Worm (Caenorhabditis elegans) whole organism, early embryonic: Measurements from ENCODE around the gene Y51B9A.5.
"Not testable (repeated sequence)": the region's sequence is repeated elsewhere in the genome, so short reads cannot be mapped to it uniquely, and the experiment has no call there.

Experiments used
- ets-7 ChIP-seq: sonication (generic microtip); optimal IDR thresholded peaks from 2 replicates; lab custom pipeline; 2016; ENCODE audit warnings: missing genotype, missing genetic modification characterization, missing compliant biosample characterization
- tbx-37 ChIP-seq: fragments of 200-800 bp; sonication (Bioruptor generic); conservative IDR thresholded peaks from 2 replicates; pipeline ENCODE4 v1.3.6; 2022; ENCODE audit warnings: missing genetic modification reagents, missing genetic modification characterization, missing compliant biosample characterization

DNA sequence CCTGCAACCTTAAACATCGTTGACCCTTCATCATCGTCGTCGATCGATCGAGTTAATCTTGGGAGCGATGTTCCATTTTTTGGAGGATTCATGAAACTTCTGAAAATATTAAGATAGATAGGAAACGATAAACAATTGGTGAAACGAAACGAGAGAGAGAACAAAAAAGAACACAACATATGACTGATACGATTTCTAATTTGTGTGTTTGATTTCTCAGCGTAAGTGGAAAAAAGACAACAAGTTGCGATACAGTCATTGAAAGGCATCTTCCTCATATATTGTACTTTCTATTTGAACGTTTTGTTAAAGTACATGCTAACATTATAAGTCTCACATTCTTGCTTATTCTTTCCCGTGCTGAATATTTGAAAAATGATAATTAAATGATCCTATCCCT is 48.2 kb downstream of the Y51B9A.5 start, which contains the start of gene R09D1.12:
- not testable (repeated sequence) for TF ChIP-seq tbx-37 (GFP tag; lab: Robert Waterston, UW); ets-7 (tag; lab: Kevin White, UChicago)
